Worm (Caenorhabditis elegans) whole organism, L1 larva: Measurements from ENCODE around the gene K03A11.6.

Experiments used
- C16A3.4 ChIP-seq: fragments of 150-350 bp; optimal IDR thresholded peaks from 2 replicates; lab custom pipeline; 2014; ENCODE audit warnings: missing biosample characterization, missing genetic modification characterization
- aha-1 ChIP-seq: fragments of 150-350 bp; optimal IDR thresholded peaks from 2 replicates; lab custom pipeline; 2014; ENCODE audit warnings: missing biosample characterization, missing genetic modification characterization
- alr-1 ChIP-seq: fragments of 200-800 bp; sonication (Bioruptor generic); optimal IDR thresholded peaks from 2 replicates; lab custom pipeline; 2018; ENCODE audit warnings: borderline replicate concordance, mild to moderate bottlenecking, missing genetic modification characterization, missing compliant biosample characterization
- blmp-1 ChIP-seq: fragments of 150-350 bp; optimal IDR thresholded peaks from 2 replicates; lab custom pipeline; 2014; ENCODE audit warnings: missing biosample characterization, missing genetic modification characterization
- ceh-63 ChIP-seq: fragments of 200-800 bp; sonication (Bioruptor generic); optimal IDR thresholded peaks from 2 replicates; lab custom pipeline; 2018; ENCODE audit warnings: mild to moderate bottlenecking, missing genetic modification characterization, missing compliant biosample characterization
- ceh-8 ChIP-seq: fragments of 200-800 bp; sonication (Bioruptor generic); optimal IDR thresholded peaks from 2 replicates; lab custom pipeline; 2018; ENCODE audit warnings: mild to moderate bottlenecking, missing genetic modification characterization, moderate library complexity, missing compliant biosample characterization
- ceh-88 ChIP-seq: fragments of 200-800 bp; sonication (Bioruptor generic); IDR thresholded peaks from 2 replicates; pipeline ENCODE4 v1.3.6; 2022; ENCODE audit warnings: missing genetic modification characterization, missing compliant biosample characterization
- dsc-1 ChIP-seq: sonication (generic microtip); optimal IDR thresholded peaks from 2 replicates; lab custom pipeline; 2016; ENCODE audit warnings: mild to moderate bottlenecking, missing genetic modification characterization, missing compliant biosample characterization
- efl-1 ChIP-seq, 4 experiments: fragments of 150-350 bp; optimal IDR thresholded peaks in 3 of 4; peaks in 1 of 4; 1 replicate in 1 of 4; 2 replicates in 3 of 4; lab custom pipeline; 2014; ENCODE audit warnings: missing biosample characterization in 2 of 4, missing genetic modification characterization in 2 of 4, missing genetic modification reagents in 2 of 4
- elt-3 ChIP-seq, 6 experiments: fragments of 150-350 bp in 1 of 6; sonication (generic microtip); optimal IDR thresholded peaks; 2 replicates each; lab custom pipeline; 2017 to 2018; ENCODE audit warnings: missing biosample characterization in 6 of 6, missing genetic modification characterization in 6 of 6, inconsistent platforms in 1 of 6
- fos-1 ChIP-seq: fragments of 150-350 bp; optimal IDR thresholded peaks from 2 replicates; lab custom pipeline; 2014; ENCODE audit warnings: missing biosample characterization, missing genetic modification characterization
- grh-1 ChIP-seq: fragments of 200-800 bp; sonication (Bioruptor generic); IDR thresholded peaks from 2 replicates; pipeline ENCODE4 v1.3.6; 2022; ENCODE audit warnings: missing genetic modification reagents, missing genetic modification characterization, missing compliant biosample characterization
- hpl-2 ChIP-seq: fragments of 150-350 bp; optimal IDR thresholded peaks from 2 replicates; lab custom pipeline; 2014; ENCODE audit warnings: missing biosample characterization, missing genetic modification reagents, missing genetic modification characterization
- irx-1 ChIP-seq: sonication (generic microtip); optimal IDR thresholded peaks from 2 replicates; lab custom pipeline; 2016; ENCODE audit warnings: missing genetic modification characterization, missing compliant biosample characterization
- lin-14 ChIP-seq: fragments of 200-800 bp; sonication (Bioruptor generic); optimal IDR thresholded peaks from 2 replicates; lab custom pipeline; 2018; ENCODE audit warnings: mild to moderate bottlenecking, missing genetic modification characterization, moderate library complexity, missing compliant biosample characterization
- lin-35 ChIP-seq, 2 experiments: fragments of 150-350 bp; optimal IDR thresholded peaks; 2 replicates each; lab custom pipeline; 2014; ENCODE audit warnings: missing biosample characterization in 2 of 2, missing genetic modification characterization in 2 of 2, missing genetic modification reagents in 2 of 2
- lin-39 ChIP-seq: fragments of 150-350 bp; optimal IDR thresholded peaks from 2 replicates; lab custom pipeline; 2014; ENCODE audit warnings: missing biosample characterization, missing genetic modification reagents, missing genetic modification characterization
- lsy-2 ChIP-seq, 2 experiments: fragments of 150-350 bp; optimal IDR thresholded peaks; 2 replicates each; lab custom pipeline; 2014; ENCODE audit warnings: missing biosample characterization in 2 of 2, missing genetic modification characterization in 2 of 2
- mdl-1 ChIP-seq, 2 experiments: fragments of 150-350 bp; optimal IDR thresholded peaks; 2 replicates each; lab custom pipeline; 2014 to 2017; ENCODE audit warnings: missing biosample characterization in 2 of 2, missing genetic modification characterization in 2 of 2, inconsistent platforms in 1 of 2
- nhr-19 ChIP-seq: fragments of 200-800 bp; sonication (Bioruptor generic); conservative IDR thresholded peaks from 2 replicates; pipeline ENCODE4 v1.3.6; 2022; ENCODE audit warnings: missing genetic modification characterization, missing compliant biosample characterization
- nhr-20 ChIP-seq: sonication (generic microtip); optimal IDR thresholded peaks from 2 replicates; lab custom pipeline; 2016; ENCODE audit warnings: mild to moderate bottlenecking, missing genetic modification characterization, missing compliant biosample characterization
- nhr-237 ChIP-seq: fragments of 150-350 bp; optimal IDR thresholded peaks from 2 replicates; lab custom pipeline; 2014; ENCODE audit warnings: missing biosample characterization, missing genetic modification characterization
- nhr-47 ChIP-seq: sonication (generic microtip); optimal IDR thresholded peaks from 2 replicates; lab custom pipeline; 2016; ENCODE audit warnings: mild to moderate bottlenecking, missing genetic modification characterization, moderate library complexity, missing compliant biosample characterization
- nhr-71 ChIP-seq: sonication (generic microtip); optimal IDR thresholded peaks from 2 replicates; lab custom pipeline; 2016; ENCODE audit warnings: mild to moderate bottlenecking, missing genetic modification characterization, moderate library complexity, missing compliant biosample characterization
- nhr-76 ChIP-seq: sonication (generic microtip); optimal IDR thresholded peaks from 2 replicates; lab custom pipeline; 2017; ENCODE audit warnings: missing biosample characterization, missing genetic modification characterization
- nhr-84 ChIP-seq: sonication (generic microtip); optimal IDR thresholded peaks from 2 replicates; lab custom pipeline; 2017; ENCODE audit warnings: missing biosample characterization, missing genetic modification characterization
- nhr-85 ChIP-seq: sonication (generic microtip); peaks from one replicate; lab custom pipeline; 2016; ENCODE audit warnings: missing genetic modification characterization, inconsistent platforms, missing compliant biosample characterization
- nhr-90 ChIP-seq: sonication (generic microtip); optimal IDR thresholded peaks from 2 replicates; lab custom pipeline; 2016; ENCODE audit warnings: mild to moderate bottlenecking, missing genetic modification characterization, missing compliant biosample characterization; ENCODE audit not compliant: poor library complexity
- pag-3 ChIP-seq: sonication (generic microtip); optimal IDR thresholded peaks from 2 replicates; lab custom pipeline; 2017; ENCODE audit warnings: missing genetic modification characterization, mild to moderate bottlenecking, missing compliant biosample characterization, antibody characterized with exemption, borderline replicate concordance; ENCODE audit not compliant: insufficient read depth
- pqm-1 ChIP-seq: sonication (generic microtip); optimal IDR thresholded peaks from 3 replicates; lab custom pipeline; 2017; ENCODE audit warnings: missing biosample characterization, missing genetic modification characterization
- snpc-4 ChIP-seq: fragments of 150-350 bp; optimal IDR thresholded peaks from 2 replicates; lab custom pipeline; 2014; ENCODE audit warnings: missing biosample characterization, missing genetic modification characterization
- snu-23 ChIP-seq: sonication (generic microtip); optimal IDR thresholded peaks from 2 replicates; lab custom pipeline; 2016; ENCODE audit warnings: missing genetic modification characterization, missing compliant biosample characterization
- sox-4 ChIP-seq: sonication (generic microtip); optimal IDR thresholded peaks from 2 replicates; lab custom pipeline; 2016; ENCODE audit warnings: missing genetic modification characterization, missing compliant biosample characterization
- sup-37 ChIP-seq: fragments of 200-800 bp; sonication (Bioruptor generic); optimal IDR thresholded peaks from 2 replicates; lab custom pipeline; 2018; ENCODE audit warnings: mild to moderate bottlenecking, missing genetic modification characterization, missing compliant biosample characterization
- swsn-7 ChIP-seq: sonication (generic microtip); optimal IDR thresholded peaks from 2 replicates; lab custom pipeline; 2016; ENCODE audit warnings: missing genetic modification characterization, missing compliant biosample characterization
- tbx-2 ChIP-seq: sonication (generic microtip); optimal IDR thresholded peaks from 2 replicates; lab custom pipeline; 2016; ENCODE audit warnings: missing genetic modification characterization, missing compliant biosample characterization
- unc-130 ChIP-seq: fragments of 150-350 bp; optimal IDR thresholded peaks from 2 replicates; lab custom pipeline; 2017; ENCODE audit warnings: missing biosample characterization, missing genetic modification characterization, inconsistent platforms
- unc-30 ChIP-seq: sonication (generic microtip); optimal IDR thresholded peaks from 2 replicates; lab custom pipeline; 2017; ENCODE audit warnings: missing biosample characterization, missing genetic modification characterization

K03A11.6 gene

DNA sequence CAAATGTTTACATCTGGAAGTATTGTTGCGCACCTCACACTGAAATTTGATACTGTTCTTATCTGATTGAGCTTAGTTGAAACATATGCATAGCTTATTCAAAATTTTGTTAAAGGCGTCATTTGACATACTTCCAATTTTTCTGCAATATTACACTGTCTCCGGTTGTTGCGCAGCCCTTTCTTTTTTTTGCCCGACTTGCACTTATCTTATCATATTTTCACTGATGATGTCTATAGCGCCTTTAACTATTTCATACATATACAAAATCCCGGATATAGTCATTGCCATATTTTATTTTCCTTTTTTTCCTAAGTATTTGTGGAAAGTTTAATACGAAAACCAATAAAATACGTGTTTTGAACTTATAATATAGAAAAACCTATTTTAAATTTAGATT lies 48.9 kb upstream of the K03A11.6 start:
- peak; percentile 4; the same call in 1 of the 2 replicates for TF ChIP-seq grh-1 (GFP tag; lab: Robert Waterston, UW)
- TF ChIP-seq snu-23, result no peak
- TF ChIP-seq blmp-1 (tag; lab: Kevin White, UChicago), result peak; percentile 59
- peak in 1 of 6 experiments; percentile 41 for TF ChIP-seq elt-3 (tag; optimal IDR thresholded peaks at IDR 0.05; lab: Kevin White, UChicago)

DNA sequence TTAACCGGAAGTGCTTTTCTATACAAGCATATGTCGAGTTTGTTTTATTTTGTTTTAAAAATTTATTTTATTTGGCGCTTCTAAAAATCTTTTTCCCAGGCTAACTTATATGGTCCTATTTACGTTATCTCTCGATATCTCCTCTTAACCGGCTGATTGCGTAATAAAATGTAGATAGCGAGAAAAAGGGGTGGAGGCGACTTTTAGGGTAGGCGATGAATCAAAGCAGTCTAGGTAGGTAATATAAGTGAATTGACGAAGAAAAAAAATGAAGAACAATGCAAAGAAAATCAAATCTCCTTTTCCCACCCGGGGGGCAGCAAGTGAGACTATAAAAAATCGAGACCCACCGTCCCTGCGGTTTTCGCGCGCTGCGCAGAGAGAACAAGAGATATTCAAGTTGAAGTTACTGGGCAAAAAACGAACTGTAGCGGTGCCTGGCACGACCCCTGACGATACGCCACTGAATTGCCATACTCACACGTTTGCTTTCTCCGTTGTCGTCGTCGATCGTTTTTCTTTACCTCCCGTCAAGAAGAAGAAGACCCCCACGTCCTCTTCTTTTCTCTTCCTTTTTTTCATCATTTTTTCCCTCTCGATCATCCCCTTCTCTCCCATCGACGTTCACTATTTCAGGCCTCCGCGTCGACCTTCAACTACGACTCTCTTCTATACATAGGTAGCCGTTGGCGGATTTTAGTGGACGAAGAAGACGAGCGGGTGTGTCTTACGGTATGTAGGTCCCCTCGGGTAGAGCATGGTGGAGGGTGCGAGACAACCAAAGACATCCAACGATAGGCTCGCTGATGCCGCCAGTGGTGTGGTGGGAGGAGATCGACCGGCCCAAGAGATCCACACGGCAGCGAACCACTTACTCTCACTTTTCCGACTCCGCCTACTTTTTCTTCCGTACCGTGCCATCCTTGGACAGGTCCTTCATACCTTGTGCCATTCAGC lies 47.5 kb upstream of the K03A11.6 start, which contains the start of gene nhr-25:
Gene nhr-25 (plus strand): TSS at position 637 of the 957 bp plus-strand sequence.
- TF ChIP-seq blmp-1 (tag; lab: Kevin White, UChicago) (peak; percentile 88), nhr-76 (tag; lab: Kevin White, UChicago) (no peak), mdl-1 (tag; optimal IDR thresholded peaks at IDR 0.05; lab: Kevin White, UChicago) (peak in 1 of 2 experiments; percentile 18), nhr-90 (peak; percentile 55), pqm-1 (tag; lab: Kevin White, UChicago) (no peak), nhr-47 (tag; lab: Kevin White, UChicago) (peak; percentile 43), pag-3 (tag; lab: Kevin White, UChicago) (peak; percentile 21), snu-23 (peak; percentile 63), tbx-2 (tag; lab: Kevin White, UChicago) (peak; percentile 19), lin-14 (peak; percentile 84), alr-1 (tag; lab: Kevin White, UChicago) (no peak), lsy-2 (tag; optimal IDR thresholded peaks at IDR 0.05; lab: Kevin White, UChicago) (peak in 1 of 2 experiments; percentile 13), nhr-85 (tag; lab: Kevin White, UChicago) (peak; percentile 96), nhr-19 (peak; percentile 22; the same call in 1 of the 2 replicates), efl-1 (optimal IDR thresholded peaks at IDR 0.05; lab: Kevin White, UChicago) (no peak), efl-1 (GFP tag; optimal IDR thresholded peaks at IDR 0.05 in 1 of 2; lab: Kevin White, UChicago) (peak in 1 of 2 experiments; percentile 51), swsn-7 (tag; lab: Kevin White, UChicago) (peak; percentile 15), nhr-20 (tag; lab: Kevin White, UChicago) (peak; percentile 73), ceh-63 (no peak), sox-4 (no peak), elt-3 (tag; optimal IDR thresholded peaks at IDR 0.05; lab: Kevin White, UChicago) (peak in 3 of 6 experiments; percentile 20 to 42 (median 22)), fos-1 (tag; lab: Kevin White, UChicago) (no peak), irx-1 (tag; lab: Kevin White, UChicago) (peak; percentile 17), nhr-71 (tag; lab: Kevin White, UChicago) (peak; percentile 77), grh-1 (GFP tag; lab: Robert Waterston, UW) (peak; percentile 68)

DNA sequence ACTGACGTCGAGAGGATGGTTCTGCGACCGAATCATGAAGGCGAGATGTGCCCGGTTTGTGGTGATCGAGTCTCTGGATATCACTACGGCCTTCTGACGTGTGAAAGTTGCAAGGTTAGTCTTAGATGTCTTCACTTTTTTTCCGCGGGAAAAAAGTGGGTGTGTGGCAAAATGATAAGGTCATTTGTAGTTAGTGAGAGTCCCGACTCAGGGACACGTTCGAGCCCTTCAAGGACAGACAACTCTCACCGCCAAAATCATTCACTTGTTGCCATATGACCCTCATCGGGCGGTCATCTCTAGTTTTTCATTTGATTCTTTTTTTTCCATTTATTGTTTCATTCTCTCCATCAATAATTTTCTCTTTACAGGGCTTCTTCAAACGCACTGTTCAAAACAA lies 46.8 kb upstream of the K03A11.6 start:
- TF ChIP-seq sup-37 (GFP tag; lab: Kevin White, UChicago), result no peak
- TF ChIP-seq dsc-1 (tag; lab: Kevin White, UChicago), result no peak
- no peak for TF ChIP-seq snpc-4 (tag; lab: Kevin White, UChicago)
- no peak for TF ChIP-seq unc-30
- no peak for TF ChIP-seq nhr-71 (tag; lab: Kevin White, UChicago)
- no peak for TF ChIP-seq hpl-2
- no peak for TF ChIP-seq aha-1 (tag; lab: Kevin White, UChicago)
- peak; percentile 46 for TF ChIP-seq nhr-20 (tag; lab: Kevin White, UChicago)
- TF ChIP-seq efl-1 (optimal IDR thresholded peaks at IDR 0.05; lab: Kevin White, UChicago), result no peak
- TF ChIP-seq efl-1 (GFP tag; optimal IDR thresholded peaks at IDR 0.05 in 1 of 2; lab: Kevin White, UChicago), result peak in 1 of 2 experiments; percentile 38
- no peak for TF ChIP-seq nhr-76 (tag; lab: Kevin White, UChicago)
- TF ChIP-seq nhr-237 (tag; lab: Kevin White, UChicago), result no peak
- 0 out of 2 replicates have a peak, but pooled peaks have one; percentile 31 for TF ChIP-seq grh-1 (GFP tag; lab: Robert Waterston, UW)
- TF ChIP-seq lin-35 (GFP tag; optimal IDR thresholded peaks at IDR 0.05; lab: Kevin White, UChicago), result no peak
- no peak for TF ChIP-seq unc-130 (tag; lab: Kevin White, UChicago)
- peak; percentile 88 for TF ChIP-seq nhr-85 (tag; lab: Kevin White, UChicago)
- peak; percentile 85 for TF ChIP-seq lin-14
- TF ChIP-seq ceh-88, result no peak
- peak in 3 of 6 experiments; percentile 10 to 62 (median 14) for TF ChIP-seq elt-3 (tag; optimal IDR thresholded peaks at IDR 0.05; lab: Kevin White, UChicago)
- TF ChIP-seq snu-23, result peak; percentile 19
- TF ChIP-seq ceh-8 (GFP tag; lab: Kevin White, UChicago), result no peak
- no peak for TF ChIP-seq lin-39 (tag; lab: Kevin White, UChicago)
- peak; percentile 98 for TF ChIP-seq blmp-1 (tag; lab: Kevin White, UChicago)
- TF ChIP-seq C16A3.4 (tag; lab: Kevin White, UChicago), result no peak
- no peak for TF ChIP-seq nhr-84 (tag; lab: Kevin White, UChicago)
